Fruit fly (Drosophila melanogaster) whole organism, prepupa: ENCODE measurements around the gene CG18223.

Experiments
- CG32006 ChIP-seq: fragments of 200-800 bp; sonication (Bioruptor generic); optimal IDR thresholded peaks from 3 replicates; lab custom pipeline; 2017; ENCODE audit warnings: missing biosample characterization, mild to moderate bottlenecking, missing genetic modification characterization
- Hr38 ChIP-seq: sonication (Bioruptor generic); optimal IDR thresholded peaks from 2 replicates; lab custom pipeline; 2016; ENCODE audit warnings: missing biosample characterization, missing genetic modification characterization

DNA sequence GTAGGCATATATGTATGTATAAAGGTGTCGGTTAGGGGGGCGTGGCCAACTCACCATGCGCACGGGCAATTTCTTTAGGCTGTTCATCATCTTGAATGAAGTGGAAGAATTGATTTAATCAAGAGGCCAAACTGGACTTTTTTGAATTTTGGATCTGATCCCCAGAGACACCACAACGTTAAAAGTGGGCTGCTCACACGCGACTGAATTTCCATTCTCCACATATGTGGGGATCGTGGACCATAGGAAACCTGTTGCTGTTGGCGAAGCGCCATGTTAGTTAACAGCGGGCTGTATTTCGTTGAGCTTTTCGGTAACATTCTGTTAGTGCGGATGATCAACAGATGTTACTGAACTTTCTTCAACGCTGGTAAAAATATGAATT, 22.0 kb downstream of the CG18223 start, which contains the start of gene CG3902:
- TF ChIP-seq Hr38 (GFP tag; lab: Kevin White, UChicago) (no peak), CG32006 (GFP tag; lab: Kevin White, UChicago) (no peak)
